Worm (Caenorhabditis elegans): ENCODE results near the gene Y54F10AM.6.

DNA sequence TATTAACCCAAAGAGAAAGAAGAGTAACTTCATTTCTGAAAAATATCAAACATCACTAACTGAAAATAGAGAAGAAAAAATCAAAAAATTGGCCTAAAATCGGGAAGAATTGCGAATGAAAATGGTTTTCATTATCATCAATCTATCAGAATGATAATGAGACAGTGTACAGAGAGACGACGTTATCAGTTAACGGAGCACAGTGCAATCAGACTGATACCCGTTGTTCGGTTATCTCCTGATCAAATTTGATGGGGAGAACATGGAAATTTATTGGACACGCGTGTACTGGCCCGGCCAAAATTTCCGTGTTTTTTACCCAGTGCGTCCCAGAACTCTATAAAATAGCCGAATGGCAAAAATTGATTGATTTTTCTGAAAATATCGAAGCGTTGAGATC, 680 bp upstream of the Y54F10AM.6 start, which contains the start of gene Y54F10AM.8:
- no peak for TF ChIP-seq klf-2 (GFP tag; conservative IDR thresholded peaks at IDR 0.05)
- no peak for TF ChIP-seq ref-1 (GFP tag; conservative IDR thresholded peaks at IDR 0.05)
- TF ChIP-seq ztf-23 (GFP tag; IDR thresholded peaks at IDR 0.05) = no peak
- TF ChIP-seq ztf-29 (GFP tag; IDR thresholded peaks at IDR 0.05) = no peak
- no peak for TF ChIP-seq cog-1 (tag; optimal IDR thresholded peaks at IDR 0.05)
- no peak for TF ChIP-seq flt-1 (GFP tag; IDR thresholded peaks at IDR 0.05)
- TF ChIP-seq med-1 (GFP tag; optimal IDR thresholded peaks at IDR 0.05; ENCODE audit: insufficient read depth) = no peak
- no peak for TF ChIP-seq tab-1 (GFP tag; IDR thresholded peaks at IDR 0.05)
